Fruit fly (Drosophila melanogaster): ENCODE data around the gene eIF3d2.

eIF3d2 gene

DNA sequence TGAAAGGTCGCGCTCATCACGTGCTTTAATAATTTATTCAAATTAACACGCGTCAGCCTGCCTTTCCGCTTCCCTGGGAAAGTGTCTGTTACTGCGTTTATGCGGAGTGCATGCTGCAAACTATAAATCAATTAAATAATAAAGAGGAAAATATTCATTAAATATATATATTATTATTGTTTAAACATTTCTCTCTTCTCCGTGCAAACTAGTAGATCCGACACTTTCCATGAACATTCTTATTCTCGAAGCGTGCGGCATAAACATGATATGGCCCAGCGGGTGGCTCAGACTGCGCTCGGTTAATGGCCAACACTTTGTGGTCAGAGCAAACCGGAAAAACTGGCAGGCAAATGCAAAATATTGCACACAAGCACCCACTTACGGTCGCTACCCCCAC, 26.5 kb downstream of the eIF3d2 start:
- no peak for TF ChIP-seq noc (tag; optimal IDR thresholded peaks at IDR 0.05)

DNA sequence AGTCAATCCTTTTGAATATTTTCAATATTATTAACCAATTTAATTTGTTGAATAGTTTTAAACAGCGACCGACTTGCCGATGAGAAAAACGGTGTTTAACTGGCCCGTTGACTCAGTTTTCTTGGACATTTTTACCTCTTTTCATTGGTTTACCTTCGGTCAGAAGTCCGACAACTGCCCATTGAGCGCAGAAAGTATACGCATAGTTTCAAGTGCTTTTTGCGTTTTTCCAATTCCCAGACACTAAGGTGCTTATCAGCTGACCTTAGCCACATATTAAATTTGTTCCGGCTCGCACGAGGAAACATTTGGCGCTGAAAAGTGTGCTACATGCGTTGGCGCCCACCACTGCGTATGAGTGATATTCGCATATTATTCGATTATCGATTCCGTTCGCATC, 28.7 kb downstream of the eIF3d2 start, which contains the start of gene Cpn:
TSS of gene Cpn (minus strand) at position 101 of the 400 bp plus-strand sequence.
- TF ChIP-seq noc (tag; optimal IDR thresholded peaks at IDR 0.05): no peak

DNA sequence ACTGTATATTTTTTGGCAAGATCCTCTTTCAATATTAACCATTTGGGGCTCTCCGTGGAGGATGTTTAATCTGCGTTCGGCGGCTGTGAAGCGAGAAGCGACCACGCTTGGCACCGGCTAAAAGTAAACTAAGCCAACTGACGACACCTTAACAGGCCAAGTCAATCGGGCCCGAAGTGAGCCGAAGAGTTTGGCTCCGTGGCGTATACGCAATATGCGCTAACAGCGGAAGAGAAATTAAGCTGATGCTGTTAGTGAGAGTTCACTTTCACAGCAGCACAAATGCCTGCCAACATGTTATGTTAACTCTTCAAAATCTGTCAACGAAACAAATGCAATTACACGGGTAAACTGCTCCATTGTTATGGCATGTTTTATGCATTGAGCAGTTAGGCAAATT, 36.3 kb downstream of the eIF3d2 start, which contains the start of gene dpr15:
TSS of gene dpr15 (minus strand) at position 101 of the 400 bp plus-strand sequence.
- no peak for TF ChIP-seq noc (tag; optimal IDR thresholded peaks at IDR 0.05)
